Worm (Caenorhabditis elegans): ENCODE measurements around the gene T16G1.9.

Gene T16G1.9

DNA sequence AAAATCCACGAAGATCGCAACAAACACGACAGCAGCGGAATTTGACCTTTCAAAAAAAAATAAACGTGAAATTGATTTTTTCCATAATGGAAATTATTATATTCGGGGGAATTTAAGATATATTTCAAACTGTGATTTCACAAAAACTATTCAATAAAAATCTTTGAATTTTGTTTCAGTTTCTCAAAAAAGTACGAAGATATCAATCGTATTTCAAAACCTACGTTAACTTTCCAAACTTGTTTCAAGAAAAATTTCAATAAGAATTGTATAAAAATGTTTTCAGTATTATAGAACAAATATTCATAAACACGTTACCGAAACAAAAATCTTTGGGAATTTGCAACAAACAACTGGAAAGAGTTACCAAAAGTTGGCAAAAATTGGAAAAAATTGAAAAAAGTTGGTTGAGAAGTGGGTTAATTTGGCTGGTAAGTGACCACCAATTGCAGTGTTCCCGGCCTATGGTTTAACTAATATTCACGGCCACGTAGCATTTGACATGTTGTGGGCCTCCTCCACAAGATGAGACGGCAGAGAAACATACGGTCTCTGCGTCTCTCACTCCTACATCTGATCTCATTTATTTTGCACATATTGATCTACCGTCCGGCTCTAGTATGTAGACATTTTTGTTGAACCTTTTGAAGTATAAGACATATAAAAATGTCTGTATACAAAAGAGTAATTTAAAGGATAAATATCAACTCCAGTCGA is at the start of gene T16G1.9, which contains the start of gene T16G1.18:
Gene T16G1.9 (minus strand): TSS at position 51 of the 717 bp plus-strand sequence.
Gene T16G1.18 (plus strand): TSS at position 493 of the 717 bp plus-strand sequence.
- TF ChIP-seq egl-13 (tag; optimal IDR thresholded peaks at IDR 0.05) (no peak), dsc-1 (tag; optimal IDR thresholded peaks at IDR 0.05) (no peak), pax-3 (tag; optimal IDR thresholded peaks at IDR 0.05) (no peak), nhr-28 (tag; optimal IDR thresholded peaks at IDR 0.05) (no peak), xbp-1 (tag; optimal IDR thresholded peaks at IDR 0.05) (peak; percentile 36), ama-1 (optimal IDR thresholded peaks at IDR 0.05) (no peak), hlh-17 (GFP tag; optimal IDR thresholded peaks at IDR 0.05; ENCODE audit: borderline replicate concordance) (no peak), snpc-4 (tag; optimal IDR thresholded peaks at IDR 0.05) (no peak), aly-2 (tag; optimal IDR thresholded peaks at IDR 0.05) (no peak), pag-3 (tag; optimal IDR thresholded peaks at IDR 0.05; ENCODE audit: borderline replicate concordance, insufficient read depth) (no peak), nhr-76 (tag; optimal IDR thresholded peaks at IDR 0.05) (no peak), C04F5.9 (tag; optimal IDR thresholded peaks at IDR 0.05) (no peak), nhr-19 (GFP tag; conservative IDR thresholded peaks at IDR 0.05) (peak; percentile 27; the same call in 1 of the 2 replicates), ztf-4 (tag; optimal IDR thresholded peaks at IDR 0.05) (no peak), elt-3 (tag; optimal IDR thresholded peaks at IDR 0.05) (peak in 1 of 6 experiments; percentile 6), isw-1 (GFP tag; IDR thresholded peaks at IDR 0.05) (no peak), zag-1 (tag; optimal IDR thresholded peaks at IDR 0.05) (no peak), elt-2 (tag; optimal IDR thresholded peaks at IDR 0.05) (no peak), aha-1 (tag; optimal IDR thresholded peaks at IDR 0.05) (no peak), C16A3.4 (tag; optimal IDR thresholded peaks at IDR 0.05) (peak; percentile 9), mef-2 (tag; optimal IDR thresholded peaks at IDR 0.05) (no peak), efl-3 (GFP tag; optimal IDR thresholded peaks at IDR 0.05) (no peak), nhr-237 (tag; optimal IDR thresholded peaks at IDR 0.05) (no peak), egl-27 (tag; optimal IDR thresholded peaks at IDR 0.05) (no peak), blmp-1 (tag; optimal IDR thresholded peaks at IDR 0.05) (no peak), sptf-1 (tag; optimal IDR thresholded peaks at IDR 0.05) (no peak), fos-1 (tag; optimal IDR thresholded peaks at IDR 0.05) (no peak), swsn-7 (tag; optimal IDR thresholded peaks at IDR 0.05) (peak; percentile 19), vab-15 (tag; optimal IDR thresholded peaks at IDR 0.05) (no peak), nhr-84 (tag; optimal IDR thresholded peaks at IDR 0.05) (no peak), irx-1 (tag; optimal IDR thresholded peaks at IDR 0.05) (no peak), unc-86 (tag; optimal IDR thresholded peaks at IDR 0.05) (no peak), C34B4.2 (tag; optimal IDR thresholded peaks at IDR 0.05) (no peak), alr-1 (tag; optimal IDR thresholded peaks at IDR 0.05; ENCODE audit: borderline replicate concordance) (no peak), ceh-63 (GFP tag; optimal IDR thresholded peaks at IDR 0.05) (no peak), nhr-85 (tag) (no peak), sox-4 (tag; optimal IDR thresholded peaks at IDR 0.05) (no peak), lsy-2 (tag; optimal IDR thresholded peaks at IDR 0.05) (peak; percentile 41 to 67), ceh-8 (GFP tag; optimal IDR thresholded peaks at IDR 0.05) (no peak), lin-39 (tag; optimal IDR thresholded peaks at IDR 0.05) (no peak), ets-5 (GFP tag; IDR thresholded peaks at IDR 0.05) (no peak), Y116A8C.19 (tag; optimal IDR thresholded peaks at IDR 0.05; ENCODE audit: borderline replicate concordance) (no peak), fkh-4 (tag; optimal IDR thresholded peaks at IDR 0.05; ENCODE audit: borderline replicate concordance) (no peak), ztf-11 (tag; optimal IDR thresholded peaks at IDR 0.05) (no peak), nhr-77 (tag; optimal IDR thresholded peaks at IDR 0.05) (peak; percentile 30), unc-30 (tag; optimal IDR thresholded peaks at IDR 0.05) (no peak), jun-1 (tag; optimal IDR thresholded peaks at IDR 0.05) (no peak), fkh-8 (tag; optimal IDR thresholded peaks at IDR 0.05) (no peak), snu-23 (GFP tag; optimal IDR thresholded peaks at IDR 0.05) (peak; percentile 56), ceh-82 (tag; optimal IDR thresholded peaks at IDR 0.05) (peak in 2 of 3 experiments; percentile 21 to 47), ces-1 (GFP tag; optimal IDR thresholded peaks at IDR 0.05) (no peak), hpl-2 (GFP tag; optimal IDR thresholded peaks at IDR 0.05) (no peak), rnt-1 (tag; optimal IDR thresholded peaks at IDR 0.05) (peak; percentile 27)

Measured in whole organism, L1 larva.